Fruit fly (Drosophila melanogaster) whole organism, embryonic: ENCODE data around the gene CG10467.

Source experiments
- Abd-B ChIP-seq: fragments of 200-800 bp; sonication (Bioruptor generic); optimal IDR thresholded peaks from 2 replicates; lab custom pipeline; 2018; ENCODE audit warnings: missing biosample characterization, mild to moderate bottlenecking, missing genetic modification characterization, moderate library complexity
- Antp ChIP-seq: fragments of 200-800 bp; sonication (Bioruptor generic); optimal IDR thresholded peaks from 3 replicates; lab custom pipeline; 2016; ENCODE audit warnings: missing biosample characterization, missing genetic modification characterization
- CG11560 ChIP-seq: fragments of 200-800 bp; sonication (Bioruptor generic); IDR thresholded peaks from 3 replicates; pipeline ENCODE4 v1.3.6; 2022; ENCODE audit warnings: missing biosample characterization, missing genetic modification characterization
- CG11723 ChIP-seq: fragments of 200-800 bp; sonication (Bioruptor generic); optimal IDR thresholded peaks from 2 replicates; lab custom pipeline; 2017; ENCODE audit warnings: missing biosample characterization, mild to moderate bottlenecking, missing genetic modification characterization
- CG12071 ChIP-seq: fragments of 200-800 bp; sonication (Bioruptor generic); optimal IDR thresholded peaks from 3 replicates; lab custom pipeline; 2018; ENCODE audit warnings: missing biosample characterization, mild to moderate bottlenecking, missing genetic modification characterization
- CG12744 ChIP-seq: fragments of 200-800 bp; sonication (Bioruptor generic); optimal IDR thresholded peaks from 2 replicates; lab custom pipeline; 2016; ENCODE audit warnings: missing biosample characterization, missing genetic modification characterization
- CG15073 ChIP-seq: fragments of 200-800 bp; sonication (Bioruptor generic); optimal IDR thresholded peaks from 2 replicates; lab custom pipeline; 2016; ENCODE audit warnings: missing biosample characterization, missing genetic modification characterization
- CG15479 ChIP-seq: fragments of 200-800 bp; sonication (Bioruptor generic); optimal IDR thresholded peaks from 3 replicates; lab custom pipeline; 2019; ENCODE audit warnings: missing biosample characterization, mild to moderate bottlenecking, missing genetic modification characterization, moderate library complexity
- CG15601 ChIP-seq: fragments of 200-800 bp; sonication (Bioruptor generic); optimal IDR thresholded peaks from 3 replicates; lab custom pipeline; 2019; ENCODE audit warnings: missing biosample characterization, mild to moderate bottlenecking, missing genetic modification characterization, moderate library complexity
- CG16813 ChIP-seq: fragments of 200-800 bp; sonication (Bioruptor generic); IDR thresholded peaks from 3 replicates; pipeline ENCODE4 v1.3.6; 2022; ENCODE audit warnings: missing biosample characterization, missing genetic modification characterization; ENCODE audit not compliant: partially characterized antibody
- CG17568 ChIP-seq: fragments of 200-800 bp; sonication (Bioruptor generic); optimal IDR thresholded peaks from 2 replicates; lab custom pipeline; 2018; ENCODE audit warnings: missing biosample characterization, mild to moderate bottlenecking, missing genetic modification characterization, moderate library complexity
- CG18599 ChIP-seq: fragments of 200-800 bp; sonication (Bioruptor generic); optimal IDR thresholded peaks from 3 replicates; lab custom pipeline; 2017; ENCODE audit warnings: missing biosample characterization, missing genetic modification characterization, mild to moderate bottlenecking, moderate library complexity, missing genetic modification reagents
- CG18764 ChIP-seq: fragments of 200-800 bp; sonication (Bioruptor generic); optimal IDR thresholded peaks from 3 replicates; lab custom pipeline; 2016; ENCODE audit warnings: missing biosample characterization, missing genetic modification characterization
- CG2120 ChIP-seq: fragments of 200-800 bp; sonication (Bioruptor generic); optimal IDR thresholded peaks from 3 replicates; lab custom pipeline; 2016; ENCODE audit warnings: missing biosample characterization, missing genetic modification characterization
- CG2199 ChIP-seq: fragments of 200-800 bp; sonication (Bioruptor generic); IDR thresholded peaks from 3 replicates; pipeline ENCODE4 v1.3.6; 2022; ENCODE audit warnings: missing biosample characterization, missing genetic modification characterization
- CG32772 ChIP-seq: fragments of 200-800 bp; sonication (Bioruptor generic); IDR thresholded peaks from 2 replicates; pipeline ENCODE4 v1.3.6; 2022; ENCODE audit warnings: missing biosample characterization, missing genetic modification characterization
- CG3838 ChIP-seq: fragments of 200-800 bp; sonication (Bioruptor generic); optimal IDR thresholded peaks from 3 replicates; lab custom pipeline; 2016; ENCODE audit warnings: missing biosample characterization, missing genetic modification characterization
- CG6791 ChIP-seq: fragments of 200-800 bp; sonication (Bioruptor generic); IDR thresholded peaks from 3 replicates; pipeline ENCODE4 v1.3.6; 2022; ENCODE audit warnings: missing biosample characterization, missing genetic modification characterization; ENCODE audit not compliant: partially characterized antibody
- D19B ChIP-seq: fragments of 200-800 bp; sonication (Bioruptor generic); optimal IDR thresholded peaks from 2 replicates; lab custom pipeline; 2017; ENCODE audit warnings: missing biosample characterization, mild to moderate bottlenecking, missing genetic modification characterization
- Deaf1 ChIP-seq: fragments of 200-800 bp; optimal IDR thresholded peaks from 3 replicates; lab custom pipeline; 2019; ENCODE audit warnings: missing biosample characterization, mild to moderate bottlenecking, missing genetic modification characterization, moderate library complexity
- Ets65A ChIP-seq: fragments of 200-800 bp; sonication (Bioruptor generic); peaks from one replicate; lab custom pipeline; 2016; ENCODE audit warnings: missing biosample characterization, missing genetic modification characterization
- HmgD ChIP-seq: fragments of 200-800 bp; sonication (Bioruptor generic); optimal IDR thresholded peaks from 3 replicates; lab custom pipeline; 2016; ENCODE audit warnings: missing biosample characterization, missing genetic modification characterization
- Kr ChIP-seq: fragments of 200-800 bp; sonication (Bioruptor generic); optimal IDR thresholded peaks from 2 replicates; lab custom pipeline; 2017; ENCODE audit warnings: missing biosample characterization, mild to moderate bottlenecking, missing genetic modification characterization
- Lim3 ChIP-seq: fragments of 200-800 bp; sonication (Bioruptor generic); IDR thresholded peaks from 2 replicates; pipeline ENCODE4 v1.3.6; 2022; ENCODE audit warnings: missing biosample characterization, missing genetic modification characterization
- Myb ChIP-seq: fragments of 200-800 bp; sonication (Bioruptor generic); optimal IDR thresholded peaks from 2 replicates; lab custom pipeline; 2016; ENCODE audit warnings: missing biosample characterization, missing genetic modification characterization
- NFAT ChIP-seq: fragments of 200-800 bp; sonication (Bioruptor generic); IDR thresholded peaks from 2 replicates; pipeline ENCODE4 v1.3.6; 2022; ENCODE audit warnings: missing biosample characterization, missing genetic modification characterization
- Nf-YC ChIP-seq: fragments of 200-800 bp; optimal IDR thresholded peaks from 3 replicates; lab custom pipeline; 2019; ENCODE audit warnings: missing biosample characterization, mild to moderate bottlenecking, missing genetic modification characterization, moderate library complexity
- NfI ChIP-seq: fragments of 200-800 bp; sonication (Bioruptor generic); optimal IDR thresholded peaks from 3 replicates; lab custom pipeline; 2018; ENCODE audit warnings: missing biosample characterization, mild to moderate bottlenecking, missing genetic modification characterization, moderate library complexity
- Oaz ChIP-seq: fragments of 200-800 bp; sonication (Bioruptor generic); IDR thresholded peaks from 2 replicates; pipeline ENCODE4 v1.3.6; 2022; ENCODE audit warnings: missing biosample characterization, missing genetic modification characterization
- Poxn ChIP-seq: fragments of 200-800 bp; sonication (Bioruptor generic); IDR thresholded peaks from 2 replicates; pipeline ENCODE4 v1.3.6; 2022; ENCODE audit warnings: missing biosample characterization, missing genetic modification characterization
- Rx ChIP-seq: fragments of 200-800 bp; sonication (Bioruptor generic); IDR thresholded peaks from 2 replicates; pipeline ENCODE4 v1.3.6; 2022; ENCODE audit warnings: missing biosample characterization, missing genetic modification characterization
- Sry-β ChIP-seq: fragments of 200-800 bp; sonication (Bioruptor generic); optimal IDR thresholded peaks from 2 replicates; lab custom pipeline; 2018; ENCODE audit warnings: missing biosample characterization, mild to moderate bottlenecking, missing genetic modification characterization, moderate library complexity
- btn ChIP-seq: fragments of 200-800 bp; sonication (Bioruptor generic); optimal IDR thresholded peaks from 2 replicates; lab custom pipeline; 2016; ENCODE audit warnings: missing biosample characterization, missing genetic modification characterization
- chinmo ChIP-seq: fragments of 200-800 bp; sonication (Bioruptor generic); IDR thresholded peaks from 4 replicates; pipeline ENCODE4 v1.3.6; 2022; ENCODE audit warnings: missing biosample characterization, missing genetic modification characterization; ENCODE audit not compliant: partially characterized antibody
- dan ChIP-seq: fragments of 200-800 bp; sonication (Bioruptor generic); IDR thresholded peaks from 2 replicates; pipeline ENCODE4 v1.3.6; 2022; ENCODE audit warnings: missing biosample characterization, missing genetic modification characterization
- dmrt99B ChIP-seq: fragments of 200-800 bp; sonication (Bioruptor generic); optimal IDR thresholded peaks from 2 replicates; lab custom pipeline; 2018; ENCODE audit warnings: missing biosample characterization, mild to moderate bottlenecking, missing genetic modification characterization, moderate library complexity
- dpn ChIP-seq, 2 experiments: fragments of 200-800 bp; sonication (Bioruptor generic); optimal IDR thresholded peaks; 3 replicates each; lab custom pipeline; 2016; ENCODE audit warnings: missing biosample characterization in 2 of 2, missing genetic modification characterization in 2 of 2
- grn ChIP-seq: fragments of 200-800 bp; sonication (Bioruptor generic); optimal IDR thresholded peaks from 3 replicates; lab custom pipeline; 2017; ENCODE audit warnings: missing biosample characterization, missing genetic modification characterization
- ham ChIP-seq: fragments of 200-800 bp; sonication (Bioruptor generic); IDR thresholded peaks from 2 replicates; pipeline ENCODE4 v1.3.6; 2022; ENCODE audit warnings: missing biosample characterization, missing genetic modification characterization
- inv ChIP-seq: fragments of 200-800 bp; sonication (Bioruptor generic); IDR thresholded peaks from 2 replicates; pipeline ENCODE4 v1.3.6; 2022; ENCODE audit warnings: missing biosample characterization, missing genetic modification characterization; ENCODE audit not compliant: partially characterized antibody
- klu ChIP-seq: fragments of 200-800 bp; sonication (Bioruptor generic); IDR thresholded peaks from 2 replicates; pipeline ENCODE4 v1.3.6; 2022; ENCODE audit warnings: missing biosample characterization, missing genetic modification characterization
- nom ChIP-seq: fragments of 200-800 bp; sonication (Bioruptor generic); optimal IDR thresholded peaks from 2 replicates; lab custom pipeline; 2017; ENCODE audit warnings: missing biosample characterization, missing genetic modification characterization, mild to moderate bottlenecking, moderate library complexity, missing genetic modification reagents
- otp ChIP-seq: fragments of 200-800 bp; sonication (Bioruptor generic); IDR thresholded peaks from 3 replicates; pipeline ENCODE4, ENCODE4 v1.3.6; 2022; ENCODE audit warnings: missing biosample characterization, missing genetic modification characterization
- pfk ChIP-seq: fragments of 200-800 bp; sonication (Bioruptor generic); optimal IDR thresholded peaks from 2 replicates; lab custom pipeline; 2018; ENCODE audit warnings: missing biosample characterization, mild to moderate bottlenecking, missing genetic modification characterization, moderate library complexity
- ranshi ChIP-seq: fragments of 200-800 bp; sonication (Bioruptor generic); IDR thresholded peaks from 2 replicates; pipeline ENCODE4 v1.3.6; 2022; ENCODE audit warnings: missing biosample characterization, missing genetic modification characterization
- seq ChIP-seq: fragments of 200-800 bp; sonication (Bioruptor generic); IDR thresholded peaks from 2 replicates; pipeline ENCODE4 v1.3.6; 2022; ENCODE audit warnings: missing biosample characterization, missing genetic modification characterization
- sim ChIP-seq: fragments of 200-800 bp; sonication (Bioruptor generic); IDR thresholded peaks from 2 replicates; pipeline ENCODE4 v1.3.6; 2022; ENCODE audit warnings: missing biosample characterization, missing genetic modification characterization
- slbo ChIP-seq: fragments of 200-800 bp; sonication (Bioruptor generic); IDR thresholded peaks from 2 replicates; pipeline ENCODE4 v1.3.6; 2022; ENCODE audit warnings: missing biosample characterization, missing genetic modification characterization
- tll ChIP-seq, 2 experiments: fragments of 200-800 bp in 1 of 2; fragments of >200 bp in 1 of 2; sonication (Bioruptor generic) in 1 of 2; optimal IDR thresholded peaks; 2 replicates each; lab custom pipeline; 2017 to 2019; ENCODE audit warnings: missing biosample characterization in 2 of 2, missing genetic modification characterization in 2 of 2, mild to moderate bottlenecking in 1 of 2, moderate library complexity in 1 of 2

Gene CG10467

DNA sequence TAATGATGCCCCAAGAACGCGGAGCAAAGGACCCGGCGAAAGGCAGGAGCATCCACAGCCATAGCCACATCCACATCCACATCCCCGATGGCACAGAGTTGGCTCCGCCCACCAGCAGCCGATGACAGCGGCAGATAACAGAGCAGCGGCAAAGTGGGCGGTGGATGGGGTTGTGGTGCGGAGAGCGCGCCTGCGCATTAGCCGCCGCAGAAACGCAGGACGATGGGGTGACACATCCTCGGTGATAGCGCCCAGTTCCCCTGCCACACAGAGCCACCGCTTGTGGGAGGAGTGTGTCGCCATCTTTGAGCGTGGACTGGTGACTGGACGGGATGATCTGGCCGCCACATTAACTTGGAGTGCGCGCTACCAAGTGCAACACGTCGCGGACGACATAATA, 2.7 kb upstream of the CG10467 start, which contains the start of gene Ets65A (continued):
- TF ChIP-seq Rx (GFP tag; lab: Robert Waterston, UW) (no peak), Ets65A (GFP tag; lab: Kevin White, UChicago) (peak; percentile 47), sim (no peak), pfk (GFP tag; lab: Kevin White, UChicago) (no peak), CG12744 (GFP tag; lab: Kevin White, UChicago) (no peak), Abd-B (GFP tag; lab: Kevin White, UChicago) (no peak), Deaf1 (peak; percentile 34), Kr (no peak), D19B (no peak), dpn (GFP tag; optimal IDR thresholded peaks at IDR 0.05; lab: Kevin White, UChicago) (no peak), seq (GFP tag; lab: Robert Waterston, UW) (peak; percentile 68; the same call in 1 of the 2 replicates), CG6791 (GFP tag; lab: Robert Waterston, UW) (no peak), CG11560 (tag; lab: Robert Waterston, UW) (0 out of 3 replicates have a peak, but pooled peaks have one; percentile 28), ham (GFP tag; lab: Robert Waterston, UW) (no peak), dan (0 out of 2 replicates have a peak, but pooled peaks have one; percentile 16), CG15073 (GFP tag; lab: Kevin White, UChicago) (no peak), Oaz (GFP tag; lab: Robert Waterston, UW) (no peak), Lim3 (GFP tag; lab: Robert Waterston, UW) (no peak), HmgD (GFP tag; lab: Kevin White, UChicago) (no peak), btn (no peak), Sry-β (GFP tag; lab: Kevin White, UChicago) (no peak), Nf-YC (peak; percentile 91), grn (GFP tag; lab: Kevin White, UChicago) (peak; percentile 3), nom (GFP tag; lab: Kevin White, UChicago) (no peak), CG17568 (GFP tag; lab: Kevin White, UChicago) (no peak), otp (GFP tag; lab: Robert Waterston, UW) (no peak), chinmo (0 out of 4 replicates have a peak, but pooled peaks have one; percentile 12)
- TF ChIP-seq, all 482 proteins: peak for 13

DNA sequence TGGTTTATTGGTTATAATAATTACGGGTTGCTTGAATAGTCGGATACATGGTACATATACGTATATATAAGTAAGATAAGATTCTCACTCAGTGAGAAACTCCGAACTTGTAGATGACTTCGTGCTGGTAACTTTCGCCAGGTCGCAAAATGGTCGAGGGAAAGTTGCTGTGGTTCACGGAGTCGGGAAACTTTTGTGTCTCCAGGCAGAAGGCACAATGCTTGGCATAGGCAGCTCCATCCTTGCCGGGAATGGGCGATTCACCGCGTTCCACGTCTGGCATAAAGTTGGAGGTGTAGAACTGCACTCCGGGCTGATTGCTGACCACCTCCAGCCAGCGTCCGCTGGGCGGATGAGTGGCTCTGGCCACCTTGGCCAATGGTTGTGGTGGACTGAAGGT, 1.3 kb downstream of the CG10467 start, which contains the start of gene CG10469:
CG10469 (minus strand) TSS at position 101 of the 400 bp plus-strand sequence.
- TF ChIP-seq CG16813 (GFP tag; lab: Robert Waterston, UW) = 0 out of 3 replicates have a peak, but pooled peaks have one; percentile 16
- TF ChIP-seq CG15479 (GFP tag; lab: Kevin White, UChicago) = no peak
- no peak for TF ChIP-seq Poxn (GFP tag; lab: Robert Waterston, UW)
- no peak for TF ChIP-seq CG18599 (GFP tag; lab: Kevin White, UChicago)
- no peak for TF ChIP-seq dmrt99B (tag; lab: Kevin White, UChicago)

DNA sequence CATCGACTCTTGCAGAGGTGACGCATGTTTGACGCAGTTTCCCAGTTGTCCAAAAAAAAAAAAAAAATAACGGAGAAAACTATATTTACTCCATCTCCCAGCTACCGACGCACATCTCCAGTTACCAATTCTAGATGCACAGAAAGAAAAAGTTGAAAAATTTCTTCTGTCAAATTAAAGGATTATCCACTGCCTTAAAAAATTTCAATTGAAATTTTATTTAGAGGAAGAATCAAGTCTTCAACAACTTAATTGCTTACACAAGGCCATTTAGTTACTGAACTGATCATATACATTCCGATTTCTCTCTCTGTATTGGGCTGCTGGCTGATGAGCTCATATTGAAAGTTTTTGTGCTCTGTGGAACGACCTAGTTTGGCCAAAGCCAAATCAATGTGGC, 8.6 kb downstream of the CG10467 start:
- TF ChIP-seq Myb (peak; percentile 11), otp (GFP tag; lab: Robert Waterston, UW) (no peak), CG11723 (GFP tag; lab: Kevin White, UChicago) (no peak), ranshi (GFP tag; lab: Robert Waterston, UW) (no peak), CG18764 (GFP tag; lab: Kevin White, UChicago) (no peak), CG3838 (GFP tag; lab: Kevin White, UChicago) (no peak), CG12071 (GFP tag; lab: Kevin White, UChicago) (no peak), CG15601 (tag; lab: Kevin White, UChicago) (no peak), klu (GFP tag; lab: Robert Waterston, UW) (no peak), CG2199 (no peak), tll (GFP tag; optimal IDR thresholded peaks at IDR 0.05; lab: Kevin White, UChicago) (no peak), Antp (GFP tag; lab: Kevin White, UChicago) (peak; percentile 7), CG32772 (GFP tag; lab: Robert Waterston, UW) (no peak), slbo (GFP tag; lab: Robert Waterston, UW) (peak; percentile 68), CG15073 (GFP tag; lab: Kevin White, UChicago) (no peak), CG2120 (GFP tag; lab: Kevin White, UChicago) (peak; percentile 62), NfI (GFP tag; lab: Kevin White, UChicago) (peak; percentile 39), inv (GFP tag; lab: Robert Waterston, UW) (no peak), NFAT (no peak)
